Worm (Caenorhabditis elegans) whole organism, late embryonic: ENCODE data around the gene nspb-9.

Source experiments
- ama-1 ChIP-seq: fragments of 150-350 bp; optimal IDR thresholded peaks from 2 replicates; lab custom pipeline; 2014
- ceh-48 ChIP-seq: sonication (generic microtip); optimal IDR thresholded peaks from 2 replicates; lab custom pipeline; 2016; ENCODE audit warnings: missing genetic modification characterization, inconsistent platforms, missing compliant biosample characterization
- ceh-9 ChIP-seq: sonication (generic microtip); optimal IDR thresholded peaks from 2 replicates; lab custom pipeline; 2016; ENCODE audit warnings: mild to moderate bottlenecking, missing genetic modification characterization, inconsistent platforms, missing compliant biosample characterization
- hlh-8 ChIP-seq: sonication (generic microtip); optimal IDR thresholded peaks from 2 replicates; lab custom pipeline; 2016; ENCODE audit warnings: missing genotype, missing genetic modification characterization, missing compliant biosample characterization
- nfya-1 ChIP-seq: sonication (generic microtip); optimal IDR thresholded peaks from 2 replicates; lab custom pipeline; 2017; ENCODE audit warnings: missing genetic modification characterization, mild to moderate bottlenecking, missing compliant biosample characterization, antibody characterized with exemption, moderate library complexity
- pha-2 ChIP-seq: sonication (generic microtip); optimal IDR thresholded peaks from 2 replicates; lab custom pipeline; 2017; ENCODE audit warnings: mild to moderate bottlenecking, missing genetic modification characterization, missing compliant biosample characterization
- pha-4 ChIP-seq: fragments of 150-350 bp; optimal IDR thresholded peaks from 2 replicates; lab custom pipeline; 2018; ENCODE audit warnings: missing biosample characterization, missing genetic modification reagents, missing genetic modification characterization
- unc-42 ChIP-seq: sonication (generic microtip); optimal IDR thresholded peaks from 2 replicates; lab custom pipeline; 2016; ENCODE audit warnings: missing genotype, missing genetic modification characterization, missing compliant biosample characterization
- zip-5 ChIP-seq: sonication (generic microtip); optimal IDR thresholded peaks from 2 replicates; lab custom pipeline; 2016; ENCODE audit warnings: missing genetic modification characterization, missing compliant biosample characterization

DNA sequence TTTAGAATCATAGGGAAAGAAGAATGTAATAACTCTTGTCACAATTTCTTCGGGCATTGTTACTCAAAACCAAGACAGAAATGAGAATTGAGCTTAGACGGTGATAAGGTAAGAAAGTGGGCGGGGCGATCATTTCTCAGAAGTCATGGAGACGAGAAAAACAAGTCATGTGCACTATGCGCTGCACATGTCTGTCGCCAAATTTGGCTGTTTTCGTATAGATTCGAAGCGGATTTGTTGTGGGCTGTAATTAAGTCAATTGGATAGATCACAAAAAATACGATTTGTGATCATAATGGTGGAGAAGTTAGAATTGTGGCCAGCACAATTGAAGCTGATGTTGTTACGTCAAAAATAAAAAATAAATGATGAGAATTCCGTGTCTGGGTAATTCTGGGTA is 11.0 kb downstream of the nspb-9 start, which contains the start of gene C01G12.7:
- no peak for TF ChIP-seq nfya-1 (tag; lab: Kevin White, UChicago)
- no peak for TF ChIP-seq pha-4
- TF ChIP-seq zip-5 (tag; lab: Kevin White, UChicago): no peak
- TF ChIP-seq ceh-9 (tag; lab: Kevin White, UChicago): no peak
- TF ChIP-seq unc-42 (tag; lab: Kevin White, UChicago): no peak
- TF ChIP-seq hlh-8 (tag; lab: Kevin White, UChicago): no peak
- no peak for TF ChIP-seq ceh-48 (tag; lab: Kevin White, UChicago)
- TF ChIP-seq pha-2 (tag; lab: Kevin White, UChicago): no peak
- no peak for TF ChIP-seq ama-1
